Worm (Caenorhabditis elegans): ENCODE measurements around the gene F10E9.11.

The F10E9.11 gene

ce11 chrIII:8319100-8319499 is at the start of gene F10E9.11:
TSS of gene F10E9.11 (minus strand) at chrIII:8319260.
- TF ChIP-seq elt-1 (tag; optimal IDR thresholded peaks at IDR 0.05) (no peak), R02D3.7 (tag; optimal IDR thresholded peaks at IDR 0.05) (no peak), unc-55 (GFP tag; optimal IDR thresholded peaks at IDR 0.05) (peak; percentile 86), ztf-4 (tag; optimal IDR thresholded peaks at IDR 0.05) (no peak), nhr-6 (tag; optimal IDR thresholded peaks at IDR 0.05) (peak; percentile 9), peb-1 (tag; optimal IDR thresholded peaks at IDR 0.05) (no peak), aly-2 (tag; optimal IDR thresholded peaks at IDR 0.05) (no peak), ceh-16 (tag; optimal IDR thresholded peaks at IDR 0.05) (no peak), lin-13 (GFP tag; optimal IDR thresholded peaks at IDR 0.05) (peak; percentile 79), lin-11 (tag; optimal IDR thresholded peaks at IDR 0.05) (peak; percentile 72), lsy-2 (tag; optimal IDR thresholded peaks at IDR 0.05) (peak; percentile 66 to 89), fos-1 (tag; optimal IDR thresholded peaks at IDR 0.05) (peak; percentile 38), nhr-11 (tag; optimal IDR thresholded peaks at IDR 0.05) (no peak), zag-1 (tag; optimal IDR thresholded peaks at IDR 0.05) (no peak), gmeb-1 (tag; optimal IDR thresholded peaks at IDR 0.05) (peak; percentile 94), mbf-1 (tag; optimal IDR thresholded peaks at IDR 0.05) (no peak), sma-3 (GFP tag; optimal IDR thresholded peaks at IDR 0.05) (peak; percentile 82), crh-2 (tag; optimal IDR thresholded peaks at IDR 0.05) (peak; percentile 74), nhr-237 (tag; optimal IDR thresholded peaks at IDR 0.05) (no peak), egl-27 (tag; optimal IDR thresholded peaks at IDR 0.05) (peak; percentile 26), nhr-25 (tag; optimal IDR thresholded peaks at IDR 0.05) (peak; percentile 79), unc-39 (tag; optimal IDR thresholded peaks at IDR 0.05) (no peak), sma-9 (GFP tag; optimal IDR thresholded peaks at IDR 0.05) (peak; percentile 84), sma-9 (tag; optimal IDR thresholded peaks at IDR 0.05) (no peak), ztf-1 (GFP tag; conservative IDR thresholded peaks at IDR 0.05) (no peak), nhr-23 (tag; optimal IDR thresholded peaks at IDR 0.05) (no peak), ceh-82 (tag; optimal IDR thresholded peaks at IDR 0.05) (no peak), elt-3 (tag; optimal IDR thresholded peaks at IDR 0.05) (no peak), ztf-11 (tag; optimal IDR thresholded peaks at IDR 0.05) (no peak), nhr-21 (tag; optimal IDR thresholded peaks at IDR 0.05) (peak; percentile 44), mdl-1 (tag; optimal IDR thresholded peaks at IDR 0.05) (no peak), dmd-4 (tag; optimal IDR thresholded peaks at IDR 0.05) (no peak), C34F6.9 (tag; optimal IDR thresholded peaks at IDR 0.05) (peak; percentile 86), skn-1 (tag; optimal IDR thresholded peaks at IDR 0.05) (no peak), nhr-10 (tag; optimal IDR thresholded peaks at IDR 0.05) (no peak), unc-62 (GFP tag; optimal IDR thresholded peaks at IDR 0.05) (no peak), nhr-77 (tag; optimal IDR thresholded peaks at IDR 0.05) (no peak), ama-1 (optimal IDR thresholded peaks at IDR 0.05) (no peak), alr-1 (tag; optimal IDR thresholded peaks at IDR 0.05) (no peak), lin-39 (tag; optimal IDR thresholded peaks at IDR 0.05) (no peak), ZK546.5 (tag; optimal IDR thresholded peaks at IDR 0.05) (no peak), snpc-4 (tag; optimal IDR thresholded peaks at IDR 0.05) (no peak), blmp-1 (tag; optimal IDR thresholded peaks at IDR 0.05; ENCODE audit: insufficient read depth) (peak; percentile 12), mab-5 (tag; optimal IDR thresholded peaks at IDR 0.05) (peak; percentile 69), nhr-12 (tag; optimal IDR thresholded peaks at IDR 0.05) (no peak), Y55F3AM.14 (GFP tag; optimal IDR thresholded peaks at IDR 0.05) (no peak), sem-4 (tag; optimal IDR thresholded peaks at IDR 0.05) (peak; percentile 58), F13H6.1 (tag; optimal IDR thresholded peaks at IDR 0.05) (peak; percentile 84), nhr-129 (tag; optimal IDR thresholded peaks at IDR 0.05) (peak; percentile 73)

All from whole organism, L2 larva.